Worm (Caenorhabditis elegans) whole organism, L4 larva: ENCODE measurements around the gene fbxb-7.
A peak's percentile ranks its signal among the peaks of the same experiment; 100 is the strongest.

ENCODE experiments used
- D1046.2 ChIP-seq: fragments of 200-800 bp; sonication (Bioruptor generic); IDR thresholded peaks from 2 replicates; pipeline ENCODE4 v1.3.6; 2022; ENCODE audit warnings: missing genetic modification characterization, missing compliant biosample characterization
- F10B5.3 ChIP-seq: sonication (generic microtip); optimal IDR thresholded peaks from 2 replicates; lab custom pipeline; 2016; ENCODE audit warnings: mild to moderate bottlenecking, missing genetic modification characterization, missing compliant biosample characterization
- F49E8.2 ChIP-seq: sonication (generic microtip); optimal IDR thresholded peaks from 2 replicates; lab custom pipeline; 2016; ENCODE audit warnings: missing compliant biosample characterization, mild to moderate bottlenecking, missing genetic modification characterization, borderline replicate concordance
- T26A8.4 ChIP-seq: fragments of 200-800 bp; sonication (Bioruptor generic); IDR thresholded peaks from 2 replicates; pipeline ENCODE4 v1.3.6; 2022; ENCODE audit warnings: missing genetic modification characterization, missing compliant biosample characterization
- Y5F2A.4 ChIP-seq: fragments of 200-800 bp; sonication (Bioruptor generic); optimal IDR thresholded peaks from 2 replicates; lab custom pipeline; 2018; ENCODE audit warnings: mild to moderate bottlenecking, missing genetic modification characterization, missing compliant biosample characterization
- ZK546.5 ChIP-seq, 2 experiments: sonication (generic microtip); optimal IDR thresholded peaks; 2 replicates each; lab custom pipeline; 2017; ENCODE audit warnings: missing biosample characterization in 2 of 2, missing genetic modification characterization in 2 of 2
- ama-1 ChIP-seq: fragments of 150-350 bp; optimal IDR thresholded peaks from 2 replicates; lab custom pipeline; 2014; ENCODE audit warnings: inconsistent platforms, mixed read lengths
- ceh-44 ChIP-seq: fragments of 200-800 bp; sonication (Bioruptor generic); IDR thresholded peaks from 2 replicates; pipeline ENCODE4 v1.3.6; 2022; ENCODE audit warnings: missing genetic modification reagents, missing genetic modification characterization, missing compliant biosample characterization
- ces-1 ChIP-seq: fragments of 150-350 bp; sonication (generic microtip); optimal IDR thresholded peaks from 4 replicates; lab custom pipeline; 2014; ENCODE audit warnings: missing biosample characterization, missing genetic modification reagents, missing genetic modification characterization
- cey-2 ChIP-seq: sonication (generic microtip); optimal IDR thresholded peaks from 3 replicates; lab custom pipeline; 2017; ENCODE audit warnings: missing genetic modification characterization, mild to moderate bottlenecking, missing compliant biosample characterization, antibody characterized with exemption, borderline replicate concordance; ENCODE audit not compliant: insufficient read depth
- daf-12 ChIP-seq: fragments of 150-350 bp; optimal IDR thresholded peaks from 2 replicates; lab custom pipeline; 2014; ENCODE audit warnings: missing biosample characterization, missing genetic modification reagents, missing genetic modification characterization
- daf-16 ChIP-seq, 3 experiments: sonication (generic microtip); optimal IDR thresholded peaks; 2 replicates each; lab custom pipeline; 2016 to 2017; ENCODE audit warnings: missing genetic modification characterization in 3 of 3, missing genetic modification reagents in 3 of 3, mild to moderate bottlenecking in 2 of 3, missing compliant biosample characterization in 2 of 3, missing biosample characterization in 1 of 3, moderate library complexity in 1 of 3
- daf-19 ChIP-seq: fragments of 200-800 bp; sonication (Bioruptor generic); conservative IDR thresholded peaks from 2 replicates; pipeline ENCODE4 v1.3.6; 2022; ENCODE audit warnings: missing genetic modification characterization, missing compliant biosample characterization
- daf-8 ChIP-seq: fragments of 200-800 bp; sonication (Bioruptor generic); IDR thresholded peaks from 2 replicates; pipeline ENCODE4 v1.3.6; 2022; ENCODE audit warnings: missing genetic modification characterization, missing compliant biosample characterization
- dmd-9 ChIP-seq: fragments of 200-800 bp; sonication (Bioruptor generic); IDR thresholded peaks from 2 replicates; pipeline ENCODE4 v1.3.6; 2022; ENCODE audit warnings: missing genetic modification reagents, missing genetic modification characterization, missing compliant biosample characterization
- dve-1 ChIP-seq: sonication (generic microtip); optimal IDR thresholded peaks from 2 replicates; lab custom pipeline; 2017; ENCODE audit warnings: antibody characterized with exemption, mild to moderate bottlenecking, missing genetic modification characterization, missing compliant biosample characterization; ENCODE audit not compliant: insufficient read depth
- egl-27 ChIP-seq: sonication (generic microtip); optimal IDR thresholded peaks from 3 replicates; lab custom pipeline; 2017; ENCODE audit warnings: missing biosample characterization, missing genetic modification reagents, missing genetic modification characterization
- fkh-10 ChIP-seq: fragments of 150-350 bp; optimal IDR thresholded peaks from 2 replicates; lab custom pipeline; 2014; ENCODE audit warnings: missing biosample characterization, missing genetic modification reagents, missing genetic modification characterization
- hlh-30 ChIP-seq: sonication (generic microtip); optimal IDR thresholded peaks from 2 replicates; lab custom pipeline; 2017; ENCODE audit warnings: antibody characterized with exemption, mild to moderate bottlenecking, missing genetic modification characterization, missing compliant biosample characterization; ENCODE audit not compliant: insufficient read depth
- hmg-1.1 ChIP-seq: fragments of 200-800 bp; sonication (Bioruptor generic); IDR thresholded peaks from 2 replicates; pipeline ENCODE4 v1.3.6; 2022; ENCODE audit warnings: missing genetic modification reagents, missing genetic modification characterization, missing compliant biosample characterization
- jun-1 ChIP-seq: fragments of 150-350 bp; optimal IDR thresholded peaks from 2 replicates; lab custom pipeline; 2014; ENCODE audit warnings: missing biosample characterization, missing genetic modification reagents, missing genetic modification characterization
- lin-1 ChIP-seq: fragments of 200-800 bp; sonication (Bioruptor generic); IDR thresholded peaks from 2 replicates; pipeline ENCODE4 v1.3.6; 2022; ENCODE audit warnings: missing genetic modification reagents, missing genetic modification characterization, missing compliant biosample characterization
- lin-38 ChIP-seq: fragments of 200-800 bp; sonication (Bioruptor generic); IDR thresholded peaks from 2 replicates; pipeline ENCODE4 v1.3.6; 2022; ENCODE audit warnings: missing genetic modification reagents, missing genetic modification characterization, missing compliant biosample characterization
- lir-3 ChIP-seq: sonication (generic microtip); optimal IDR thresholded peaks from 2 replicates; lab custom pipeline; 2016; ENCODE audit warnings: mild to moderate bottlenecking, missing genetic modification characterization, missing compliant biosample characterization
- lsy-2 ChIP-seq, 2 experiments: fragments of 150-350 bp in 1 of 2; sonication (generic microtip) in 1 of 2; optimal IDR thresholded peaks; 2 replicates each; lab custom pipeline; 2014 to 2017; ENCODE audit warnings: missing biosample characterization in 2 of 2, missing genetic modification characterization in 2 of 2
- mdl-1 ChIP-seq, 2 experiments: fragments of 150-350 bp in 1 of 2; sonication (generic microtip) in 1 of 2; optimal IDR thresholded peaks; 2 replicates each; lab custom pipeline; 2014 to 2017; ENCODE audit warnings: missing biosample characterization in 2 of 2, missing genetic modification characterization in 2 of 2
- mes-2 ChIP-seq: sonication (generic microtip); optimal IDR thresholded peaks from 2 replicates; lab custom pipeline; 2016; ENCODE audit warnings: missing genotype, mild to moderate bottlenecking, missing genetic modification characterization, missing compliant biosample characterization; ENCODE audit not compliant: poor library complexity, severe bottlenecking
- nhr-10 ChIP-seq: fragments of 150-350 bp; optimal IDR thresholded peaks from 2 replicates; lab custom pipeline; 2014; ENCODE audit warnings: missing biosample characterization, missing genetic modification characterization
- nhr-102 ChIP-seq: sonication (generic microtip); optimal IDR thresholded peaks from 2 replicates; lab custom pipeline; 2016; ENCODE audit warnings: mild to moderate bottlenecking, missing genetic modification characterization, moderate library complexity, missing compliant biosample characterization
- nhr-111 ChIP-seq: fragments of 200-800 bp; sonication (Bioruptor generic); optimal IDR thresholded peaks from 2 replicates; lab custom pipeline; 2018; ENCODE audit warnings: mild to moderate bottlenecking, missing genetic modification characterization, missing compliant biosample characterization
- nhr-237 ChIP-seq: sonication (generic microtip); optimal IDR thresholded peaks from 2 replicates; lab custom pipeline; 2017; ENCODE audit warnings: missing biosample characterization, missing genetic modification characterization
- nhr-41 ChIP-seq: fragments of 200-800 bp; sonication (Bioruptor generic); IDR thresholded peaks from 2 replicates; pipeline ENCODE4 v1.3.6; 2022; ENCODE audit warnings: missing genetic modification reagents, missing genetic modification characterization, missing compliant biosample characterization
- nhr-6 ChIP-seq: fragments of 150-350 bp; optimal IDR thresholded peaks from 2 replicates; lab custom pipeline; 2014; ENCODE audit warnings: missing biosample characterization, missing genetic modification characterization
- nhr-76 ChIP-seq: fragments of 150-350 bp; optimal IDR thresholded peaks from 2 replicates; lab custom pipeline; 2014; ENCODE audit warnings: missing biosample characterization, missing genetic modification characterization
- pha-4 ChIP-seq, 2 experiments: fragments of 150-350 bp in 1 of 2; fragments of 200-800 bp in 1 of 2; sonication (Bioruptor generic) in 1 of 2; IDR thresholded peaks in 1 of 2; optimal IDR thresholded peaks in 1 of 2; 2 replicates each; pipeline versions ENCODE4 v1.3.6 to Lab custom; 2014 to 2022; ENCODE audit warnings: missing genetic modification characterization in 2 of 2, missing genetic modification reagents in 2 of 2, missing biosample characterization in 1 of 2, missing compliant biosample characterization in 1 of 2
- php-3 ChIP-seq: fragments of 200-800 bp; sonication (Bioruptor generic); IDR thresholded peaks from 2 replicates; pipeline ENCODE4 v1.3.6; 2022; ENCODE audit warnings: missing genetic modification reagents, missing genetic modification characterization, missing compliant biosample characterization
- rbr-2 ChIP-seq: sonication (generic microtip); optimal IDR thresholded peaks from 2 replicates; lab custom pipeline; 2016; ENCODE audit warnings: missing genotype, missing genetic modification characterization, missing compliant biosample characterization
- sdz-12 ChIP-seq: fragments of 200-800 bp; sonication (Bioruptor generic); optimal IDR thresholded peaks from 2 replicates; lab custom pipeline; 2018; ENCODE audit warnings: mild to moderate bottlenecking, missing genetic modification characterization, missing compliant biosample characterization
- set-16 ChIP-seq: fragments of 200-800 bp; sonication (Bioruptor generic); IDR thresholded peaks from 2 replicates; pipeline ENCODE4 v1.3.6; 2022; ENCODE audit warnings: missing genetic modification reagents, missing genetic modification characterization, missing compliant biosample characterization
- snpc-1.2 ChIP-seq: fragments of 200-800 bp; sonication (Bioruptor generic); IDR thresholded peaks from 2 replicates; pipeline ENCODE4 v1.3.6; 2022; ENCODE audit warnings: missing genetic modification reagents, missing genetic modification characterization, missing compliant biosample characterization
- spr-1 ChIP-seq: sonication (generic microtip); optimal IDR thresholded peaks from 2 replicates; lab custom pipeline; 2016; ENCODE audit warnings: mild to moderate bottlenecking, missing genetic modification characterization, missing compliant biosample characterization
- vab-7 ChIP-seq: fragments of 200-800 bp; sonication (Bioruptor generic); IDR thresholded peaks from 2 replicates; pipeline ENCODE4 v1.3.6; 2022; ENCODE audit warnings: missing genetic modification reagents, missing genetic modification characterization, missing compliant biosample characterization
- zag-1 ChIP-seq: fragments of 150-350 bp; optimal IDR thresholded peaks from 2 replicates; lab custom pipeline; 2014; ENCODE audit warnings: missing biosample characterization, missing genetic modification characterization
- zfp-3 ChIP-seq: fragments of 200-800 bp; sonication (Bioruptor generic); conservative IDR thresholded peaks from 2 replicates; pipeline ENCODE4 v1.3.6; 2022; ENCODE audit warnings: missing genetic modification reagents, missing genetic modification characterization, missing compliant biosample characterization
- ztf-11 ChIP-seq: fragments of 150-350 bp; optimal IDR thresholded peaks from 2 replicates; lab custom pipeline; 2014; ENCODE audit warnings: missing biosample characterization, missing genetic modification characterization
- ztf-7 ChIP-seq: fragments of 150-350 bp; optimal IDR thresholded peaks from 2 replicates; lab custom pipeline; 2014; ENCODE audit warnings: missing biosample characterization, missing genetic modification characterization

fbxb-7 gene

DNA sequence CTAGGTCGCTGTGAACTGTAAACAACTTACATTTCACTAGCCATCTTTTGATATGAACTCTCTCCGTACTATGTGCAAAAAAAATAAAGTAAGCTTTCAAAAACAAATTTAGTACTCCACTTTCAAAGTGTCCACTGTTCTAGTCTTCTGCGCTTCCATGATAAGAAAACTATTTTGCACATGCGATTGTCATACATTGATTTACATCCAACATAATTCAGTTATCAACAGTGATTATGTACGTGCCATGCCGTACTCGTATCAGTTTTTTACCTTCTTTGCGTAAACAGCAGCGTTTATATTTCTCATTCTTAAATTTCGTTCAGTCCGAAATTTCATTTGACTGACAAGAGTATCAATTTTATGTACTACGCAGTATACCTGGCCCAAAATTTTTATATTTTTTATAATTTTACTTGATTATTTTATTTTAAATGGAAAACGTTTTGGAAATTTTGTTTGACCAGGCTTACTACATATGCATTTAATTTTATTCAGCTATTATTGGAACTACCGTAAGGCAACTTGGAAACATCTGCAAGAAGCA is 24.3 kb upstream of the fbxb-7 start, which contains the start of the genes fbxa-134 and F47H4.2 (continued):
- TF ChIP-seq nhr-10 (tag; lab: Kevin White, UChicago), result no peak
- TF ChIP-seq daf-8 (GFP tag; lab: Robert Waterston, UW), result no peak
- TF ChIP-seq daf-16 (GFP tag; optimal IDR thresholded peaks at IDR 0.05; lab: Kevin White, UChicago), result no peak
- peak; percentile 98 for TF ChIP-seq daf-16 (tag; optimal IDR thresholded peaks at IDR 0.05; lab: Kevin White, UChicago)
- no peak for TF ChIP-seq nhr-237 (tag; lab: Kevin White, UChicago)
- no peak for TF ChIP-seq nhr-111 (GFP tag; lab: Kevin White, UChicago)
- no peak for TF ChIP-seq hmg-1.1 (GFP tag; lab: Robert Waterston, UW)
- no peak for TF ChIP-seq cey-2 (tag; lab: Kevin White, UChicago)
- no peak for TF ChIP-seq lir-3
- TF ChIP-seq pha-4 (GFP tag; IDR thresholded peaks at IDR 0.05; lab: Robert Waterston, UW), result no peak
- no peak for TF ChIP-seq pha-4 (tag; optimal IDR thresholded peaks at IDR 0.05; lab: Kevin White, UChicago)
- TF ChIP-seq hlh-30 (tag; lab: Kevin White, UChicago), result no peak
- no peak for TF ChIP-seq Y5F2A.4 (GFP tag; lab: Kevin White, UChicago)
- TF ChIP-seq ceh-44, result no peak
- no peak for TF ChIP-seq lsy-2 (tag; optimal IDR thresholded peaks at IDR 0.05; lab: Kevin White, UChicago)
- TF ChIP-seq dmd-9 (GFP tag; lab: Robert Waterston, UW), result no peak
- no peak for TF ChIP-seq ama-1 (lab: Kevin White, UChicago)
- TF ChIP-seq vab-7 (GFP tag; lab: Robert Waterston, UW), result no peak
- TF ChIP-seq daf-12, result no peak
- no peak for TF ChIP-seq ztf-11 (tag; lab: Kevin White, UChicago)
- no peak for TF ChIP-seq nhr-6 (tag; lab: Kevin White, UChicago)
- no peak for TF ChIP-seq jun-1 (tag; lab: Kevin White, UChicago)
- TF ChIP-seq lin-1 (GFP tag; lab: Robert Waterston, UW), result no peak
- no peak for TF ChIP-seq nhr-76 (tag; lab: Kevin White, UChicago)
- TF ChIP-seq ces-1, result no peak
- no peak for TF ChIP-seq F10B5.3
- no peak for TF ChIP-seq nhr-41 (GFP tag; lab: Robert Waterston, UW)
- no peak for TF ChIP-seq egl-27 (tag; lab: Kevin White, UChicago)
- TF ChIP-seq ztf-7 (tag; lab: Kevin White, UChicago), result no peak
- no peak for TF ChIP-seq fkh-10
- no peak for TF ChIP-seq rbr-2
- TF ChIP-seq nhr-102, result no peak
- no peak for TF ChIP-seq D1046.2 (GFP tag; lab: Robert Waterston, UW)
- TF ChIP-seq dve-1 (tag; lab: Kevin White, UChicago), result peak; percentile 36
- TF ChIP-seq ZK546.5 (tag; optimal IDR thresholded peaks at IDR 0.05; lab: Kevin White, UChicago), result no peak
- no peak for TF ChIP-seq spr-1
- TF ChIP-seq zfp-3 (GFP tag; lab: Robert Waterston, UW), result no peak
- no peak for TF ChIP-seq sdz-12 (GFP tag; lab: Kevin White, UChicago)
- no peak for TF ChIP-seq set-16 (GFP tag; lab: Robert Waterston, UW)
- TF ChIP-seq daf-19 (GFP tag; lab: Robert Waterston, UW), result no peak
- no peak for TF ChIP-seq T26A8.4
- no peak for TF ChIP-seq lin-38 (GFP tag; lab: Robert Waterston, UW)
- TF ChIP-seq php-3 (GFP tag; lab: Robert Waterston, UW), result 0 out of 2 replicates have a peak, but pooled peaks have one; percentile 8
- no peak for TF ChIP-seq mdl-1 (tag; optimal IDR thresholded peaks at IDR 0.05; lab: Kevin White, UChicago)
- no peak for TF ChIP-seq zag-1 (tag; lab: Kevin White, UChicago)
- no peak for TF ChIP-seq mes-2
- TF ChIP-seq F49E8.2 (tag; lab: Kevin White, UChicago), result no peak
- no peak for TF ChIP-seq snpc-1.2 (GFP tag; lab: Robert Waterston, UW)
- TF ChIP-seq, all 104 proteins: peak for 11
